Fruit fly (Drosophila melanogaster) whole organism, embryonic: ENCODE measurements around the gene tai.

Source experiments
- Adf1 ChIP-seq: fragments of 200-800 bp; sonication (Bioruptor generic); IDR thresholded peaks from 2 replicates; pipeline ENCODE4 v1.3.6; 2022; ENCODE audit warnings: missing biosample characterization, missing genetic modification characterization
- Bdp1 ChIP-seq: fragments of 200-800 bp; sonication (Bioruptor generic); optimal IDR thresholded peaks from 3 replicates; lab custom pipeline; 2016; ENCODE audit warnings: missing biosample characterization, missing genetic modification characterization
- Bteb2 ChIP-seq: fragments of 200-800 bp; sonication (Bioruptor generic); optimal IDR thresholded peaks from 2 replicates; lab custom pipeline; 2016; ENCODE audit warnings: missing biosample characterization, missing genetic modification characterization
- CG10543 ChIP-seq: fragments of 200-800 bp; sonication (Bioruptor generic); optimal IDR thresholded peaks from 3 replicates; lab custom pipeline; 2017; ENCODE audit warnings: missing biosample characterization, mild to moderate bottlenecking, missing genetic modification characterization, moderate library complexity
- CG11560 ChIP-seq: fragments of 200-800 bp; sonication (Bioruptor generic); IDR thresholded peaks from 3 replicates; pipeline ENCODE4 v1.3.6; 2022; ENCODE audit warnings: missing biosample characterization, missing genetic modification characterization
- CG11695 ChIP-seq: fragments of 200-800 bp; sonication (Bioruptor generic); IDR thresholded peaks from 3 replicates; pipeline ENCODE4 v1.3.6; 2022; ENCODE audit warnings: missing biosample characterization, missing genetic modification characterization
- CG12071 ChIP-seq: fragments of 200-800 bp; sonication (Bioruptor generic); optimal IDR thresholded peaks from 3 replicates; lab custom pipeline; 2018; ENCODE audit warnings: missing biosample characterization, mild to moderate bottlenecking, missing genetic modification characterization
- CG12236 ChIP-seq: fragments of 200-800 bp; sonication (Bioruptor generic); optimal IDR thresholded peaks from 2 replicates; lab custom pipeline; 2016; ENCODE audit warnings: missing biosample characterization, missing genetic modification characterization
- CG12769 ChIP-seq: fragments of 200-800 bp; sonication (Bioruptor generic); optimal IDR thresholded peaks from 2 replicates; lab custom pipeline; 2019; ENCODE audit warnings: missing biosample characterization, mild to moderate bottlenecking, missing genetic modification characterization, moderate library complexity
- CG12942 ChIP-seq: fragments of 200-800 bp; sonication (Bioruptor generic); optimal IDR thresholded peaks from 3 replicates; lab custom pipeline; 2016; ENCODE audit warnings: missing biosample characterization, missing genetic modification characterization
- CG13287 ChIP-seq: fragments of 200-800 bp; sonication (Bioruptor generic); IDR thresholded peaks from 2 replicates; pipeline ENCODE4 v1.3.6; 2022; ENCODE audit warnings: missing biosample characterization, missing genetic modification characterization; ENCODE audit not compliant: partially characterized antibody
- CG13296 ChIP-seq: fragments of 200-800 bp; sonication (Bioruptor generic); optimal IDR thresholded peaks from 3 replicates; lab custom pipeline; 2018; ENCODE audit warnings: missing biosample characterization, mild to moderate bottlenecking, missing genetic modification characterization
- CG13775 ChIP-seq: fragments of 200-800 bp; sonication (Bioruptor generic); optimal IDR thresholded peaks from 3 replicates; lab custom pipeline; 2017; ENCODE audit warnings: missing biosample characterization, mild to moderate bottlenecking, missing genetic modification characterization
- CG15601 ChIP-seq: fragments of 200-800 bp; sonication (Bioruptor generic); optimal IDR thresholded peaks from 3 replicates; lab custom pipeline; 2019; ENCODE audit warnings: missing biosample characterization, mild to moderate bottlenecking, missing genetic modification characterization, moderate library complexity
- CG1603 ChIP-seq: fragments of 200-800 bp; sonication (Bioruptor generic); optimal IDR thresholded peaks from 2 replicates; lab custom pipeline; 2019; ENCODE audit warnings: missing biosample characterization, mild to moderate bottlenecking, missing genetic modification characterization, moderate library complexity
- CG17385 ChIP-seq: fragments of 200-800 bp; sonication (Bioruptor generic); optimal IDR thresholded peaks from 3 replicates; lab custom pipeline; 2018; ENCODE audit warnings: missing biosample characterization, mild to moderate bottlenecking, missing genetic modification characterization
- CG17912 ChIP-seq: fragments of 200-800 bp; sonication (Bioruptor generic); optimal IDR thresholded peaks from 2 replicates; lab custom pipeline; 2018; ENCODE audit warnings: missing biosample characterization, mild to moderate bottlenecking, missing genetic modification characterization
- CG42726 ChIP-seq: fragments of 200-800 bp; sonication (Bioruptor generic); IDR thresholded peaks from 2 replicates; pipeline ENCODE4 v1.3.6; 2022; ENCODE audit warnings: missing biosample characterization, missing genetic modification characterization; ENCODE audit not compliant: partially characterized antibody
- CG8089 ChIP-seq: fragments of 200-800 bp; sonication (Bioruptor generic); optimal IDR thresholded peaks from 3 replicates; lab custom pipeline; 2016; ENCODE audit warnings: missing biosample characterization, missing genetic modification characterization
- CG9797 ChIP-seq: fragments of 200-800 bp; sonication (Bioruptor generic); optimal IDR thresholded peaks from 3 replicates; lab custom pipeline; 2018; ENCODE audit warnings: missing biosample characterization, mild to moderate bottlenecking, missing genetic modification characterization
- CG9932 ChIP-seq: fragments of 200-800 bp; sonication (Bioruptor generic); IDR thresholded peaks from 2 replicates; pipeline ENCODE4 v1.3.6; 2022; ENCODE audit warnings: missing biosample characterization, missing genetic modification characterization
- CTCF ChIP-seq: fragments of 200-800 bp; sonication (Bioruptor generic); optimal IDR thresholded peaks from 2 replicates; lab custom pipeline; 2017; ENCODE audit warnings: missing biosample characterization, mild to moderate bottlenecking, missing genetic modification characterization, moderate library complexity
- Dad ChIP-seq: fragments of 200-800 bp; sonication (Bioruptor generic); optimal IDR thresholded peaks from 3 replicates; lab custom pipeline; 2016; ENCODE audit warnings: missing biosample characterization, missing genetic modification characterization
- Doc2 ChIP-seq: fragments of 200-800 bp; sonication (Bioruptor generic); IDR thresholded peaks from 2 replicates; pipeline ENCODE4 v1.3.6; 2022; ENCODE audit warnings: missing biosample characterization, missing genetic modification characterization
- Dp ChIP-seq: fragments of 200-800 bp; sonication (Bioruptor generic); optimal IDR thresholded peaks from 2 replicates; lab custom pipeline; 2018; ENCODE audit warnings: missing biosample characterization, mild to moderate bottlenecking, missing genetic modification characterization, moderate library complexity
- Fer1 ChIP-seq: fragments of 200-800 bp; sonication (Bioruptor generic); optimal IDR thresholded peaks from 2 replicates; lab custom pipeline; 2017; ENCODE audit warnings: missing biosample characterization, mild to moderate bottlenecking, missing genetic modification characterization
- HmgD ChIP-seq: fragments of 200-800 bp; sonication (Bioruptor generic); optimal IDR thresholded peaks from 3 replicates; lab custom pipeline; 2016; ENCODE audit warnings: missing biosample characterization, missing genetic modification characterization
- Lim3 ChIP-seq: fragments of 200-800 bp; sonication (Bioruptor generic); IDR thresholded peaks from 2 replicates; pipeline ENCODE4 v1.3.6; 2022; ENCODE audit warnings: missing biosample characterization, missing genetic modification characterization
- Opbp ChIP-seq: fragments of 200-800 bp; sonication (Bioruptor generic); IDR thresholded peaks from 3 replicates; pipeline ENCODE4 v1.3.6; 2022; ENCODE audit warnings: missing biosample characterization, missing genetic modification characterization; ENCODE audit not compliant: partially characterized antibody
- ab ChIP-seq: fragments of 200-800 bp; sonication (Bioruptor generic); optimal IDR thresholded peaks from 2 replicates; lab custom pipeline; 2016; ENCODE audit warnings: missing biosample characterization, missing genetic modification characterization
- abd-A ChIP-seq: fragments of 200-800 bp; sonication (Bioruptor generic); optimal IDR thresholded peaks from 3 replicates; lab custom pipeline; 2019; ENCODE audit warnings: missing biosample characterization, mild to moderate bottlenecking, missing genetic modification characterization, moderate library complexity
- ara ChIP-seq: fragments of 200-800 bp; sonication (Bioruptor generic); IDR thresholded peaks from 2 replicates; pipeline ENCODE4 v1.3.6; 2022; ENCODE audit warnings: missing biosample characterization, missing genetic modification characterization
- bab2 ChIP-seq: fragments of 200-800 bp; sonication (Bioruptor generic); optimal IDR thresholded peaks from 2 replicates; lab custom pipeline; 2016; ENCODE audit warnings: missing biosample characterization, missing genetic modification characterization
- caup ChIP-seq: fragments of 200-800 bp; sonication (Bioruptor generic); optimal IDR thresholded peaks from 3 replicates; lab custom pipeline; 2017; ENCODE audit warnings: missing biosample characterization, mild to moderate bottlenecking, missing genetic modification characterization, moderate library complexity; ENCODE audit not compliant: severe bottlenecking
- corto ChIP-seq: fragments of 200-800 bp; sonication (Bioruptor generic); optimal IDR thresholded peaks from 2 replicates; lab custom pipeline; 2016; ENCODE audit warnings: missing biosample characterization, mild to moderate bottlenecking, missing genetic modification characterization, moderate library complexity
- da ChIP-seq: fragments of 200-800 bp; sonication (Bioruptor generic); optimal IDR thresholded peaks from 2 replicates; lab custom pipeline; 2016; ENCODE audit warnings: missing biosample characterization, missing genetic modification characterization
- dysf ChIP-seq: fragments of 200-800 bp; sonication (Bioruptor generic); IDR thresholded peaks from 3 replicates; pipeline ENCODE4 v1.3.6; 2022; ENCODE audit warnings: missing biosample characterization, missing genetic modification characterization
- fd3F ChIP-seq: fragments of 200-800 bp; sonication (Bioruptor generic); optimal IDR thresholded peaks from 2 replicates; lab custom pipeline; 2018; ENCODE audit warnings: missing biosample characterization, mild to moderate bottlenecking, missing genetic modification characterization, moderate library complexity
- gcm ChIP-seq: fragments of 200-800 bp; sonication (Bioruptor generic); optimal IDR thresholded peaks from 2 replicates; lab custom pipeline; 2019; ENCODE audit warnings: missing biosample characterization, mild to moderate bottlenecking, missing genetic modification characterization, moderate library complexity
- her ChIP-seq: fragments of 200-800 bp; sonication (Bioruptor generic); optimal IDR thresholded peaks from 2 replicates; lab custom pipeline; 2016; ENCODE audit warnings: missing biosample characterization, missing genetic modification characterization
- kni ChIP-seq: fragments of 200-800 bp; sonication (Bioruptor generic); optimal IDR thresholded peaks from 3 replicates; lab custom pipeline; 2017; ENCODE audit warnings: mild to moderate bottlenecking, missing biosample characterization, missing genetic modification reagents, missing genetic modification characterization
- knrl ChIP-seq: fragments of 200-800 bp; sonication (Bioruptor generic); IDR thresholded peaks from 3 replicates; pipeline ENCODE4 v1.3.6; 2022; ENCODE audit warnings: missing biosample characterization, missing genetic modification characterization; ENCODE audit not compliant: partially characterized antibody
- lab ChIP-seq: fragments of 200-800 bp; sonication (Bioruptor generic); optimal IDR thresholded peaks from 3 replicates; lab custom pipeline; 2017; ENCODE audit warnings: missing biosample characterization, missing genetic modification characterization, mild to moderate bottlenecking, moderate library complexity, missing genetic modification reagents
- lilli ChIP-seq: fragments of 200-800 bp; sonication (Bioruptor generic); optimal IDR thresholded peaks from 3 replicates; lab custom pipeline; 2016; ENCODE audit warnings: missing biosample characterization, missing genetic modification characterization
- odd ChIP-seq: fragments of 200-800 bp; sonication (Bioruptor generic); optimal IDR thresholded peaks from 2 replicates; lab custom pipeline; 2017; ENCODE audit warnings: missing biosample characterization, mild to moderate bottlenecking, missing genetic modification characterization
- p53 ChIP-seq: fragments of 200-800 bp; sonication (Bioruptor generic); optimal IDR thresholded peaks from 2 replicates; lab custom pipeline; 2016; ENCODE audit warnings: missing biosample characterization, missing genetic modification characterization
- peb ChIP-seq: fragments of 200-800 bp; sonication (Bioruptor generic); IDR thresholded peaks from 2 replicates; pipeline ENCODE4 v1.3.6; 2022; ENCODE audit warnings: missing biosample characterization, missing genetic modification characterization
- pita ChIP-seq: fragments of 200-800 bp; sonication (Bioruptor generic); optimal IDR thresholded peaks from 2 replicates; lab custom pipeline; 2017; ENCODE audit warnings: missing biosample characterization, mild to moderate bottlenecking, missing genetic modification characterization
- sd ChIP-seq: fragments of 200-800 bp; sonication (Bioruptor generic); optimal IDR thresholded peaks from 3 replicates; lab custom pipeline; 2018; ENCODE audit warnings: missing biosample characterization, mild to moderate bottlenecking, missing genetic modification characterization, moderate library complexity
- sima ChIP-seq: fragments of 200-800 bp; sonication (Bioruptor generic); optimal IDR thresholded peaks from 2 replicates; lab custom pipeline; 2016; ENCODE audit warnings: missing biosample characterization, missing genetic modification characterization
- usp ChIP-seq: fragments of >200 bp; optimal IDR thresholded peaks from 2 replicates; lab custom pipeline; 2017; ENCODE audit warnings: missing biosample characterization, missing genetic modification characterization
- zen2 ChIP-seq: fragments of 200-800 bp; sonication (Bioruptor generic); IDR thresholded peaks from 3 replicates; pipeline ENCODE4 v1.3.6; 2022; ENCODE audit warnings: missing biosample characterization, missing genetic modification characterization; ENCODE audit not compliant: partially characterized antibody

tai gene

DNA sequence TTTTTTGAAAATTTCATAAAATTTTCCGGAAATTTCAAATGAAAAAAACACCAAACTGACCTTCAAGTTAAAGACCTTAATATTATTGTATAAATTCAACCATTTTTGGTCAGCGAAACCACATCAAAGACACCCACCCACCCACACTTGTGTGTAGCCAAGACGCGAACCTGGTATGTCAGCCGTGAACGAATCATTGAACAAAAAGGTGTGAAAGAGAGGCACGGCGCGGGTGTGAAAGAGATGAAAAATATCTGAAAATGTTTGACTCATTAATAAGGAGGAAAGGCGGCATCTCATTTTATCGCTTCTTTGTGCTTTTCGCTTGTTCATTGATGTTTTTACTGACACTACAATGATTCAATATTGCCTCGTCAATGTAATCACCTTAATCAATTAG lies 8.2 kb upstream of the tai start (continued):
- no peak for TF ChIP-seq CG10543 (GFP tag; lab: Kevin White, UChicago)
- no peak for TF ChIP-seq Dp (GFP tag; lab: Kevin White, UChicago)
- TF ChIP-seq CG12071 (GFP tag; lab: Kevin White, UChicago), result peak; percentile 2
- TF ChIP-seq CG13296 (GFP tag; lab: Kevin White, UChicago), result no peak
- no peak for TF ChIP-seq CG9932 (GFP tag; lab: Robert Waterston, UW)
- 0 out of 2 replicates have a peak, but pooled peaks have one; percentile 23 for TF ChIP-seq CG42726 (GFP tag; lab: Robert Waterston, UW)
- TF ChIP-seq Bteb2 (GFP tag; lab: Kevin White, UChicago), result no peak
- TF ChIP-seq kni, result no peak
- TF ChIP-seq bab2 (GFP tag; lab: Kevin White, UChicago), result no peak
- no peak for TF ChIP-seq gcm (GFP tag; lab: Kevin White, UChicago)
- no peak for TF ChIP-seq dysf (GFP tag; lab: Robert Waterston, UW)
- TF ChIP-seq Fer1, result no peak
- TF ChIP-seq Adf1 (GFP tag; lab: Robert Waterston, UW), result no peak
- TF ChIP-seq CG9797, result no peak
- TF ChIP-seq sd (tag; lab: Kevin White, UChicago), result peak; percentile 95
- TF ChIP-seq lab, result peak; percentile 5
- no peak for TF ChIP-seq CG11560 (tag; lab: Robert Waterston, UW)
- no peak for TF ChIP-seq p53 (GFP tag; lab: Kevin White, UChicago)
- peak; percentile 70 for TF ChIP-seq CTCF (GFP tag; lab: Kevin White, UChicago)
- peak; percentile 47 for TF ChIP-seq CG1603
- no peak for TF ChIP-seq peb (GFP tag; lab: Robert Waterston, UW)
- TF ChIP-seq CG12236 (GFP tag; lab: Kevin White, UChicago), result no peak
- no peak for TF ChIP-seq ab (GFP tag; lab: Kevin White, UChicago)
- peak; percentile 81 for TF ChIP-seq CG12769 (tag; lab: Kevin White, UChicago)
- TF ChIP-seq abd-A, result peak; percentile 80
- TF ChIP-seq pita (GFP tag; lab: Kevin White, UChicago), result peak; percentile 59
- no peak for TF ChIP-seq corto (GFP tag; lab: Kevin White, UChicago)
- TF ChIP-seq CG17912, result no peak
- peak; percentile 69 for TF ChIP-seq CG15601 (tag; lab: Kevin White, UChicago)
- no peak for TF ChIP-seq CG12942
- peak; percentile 19 for TF ChIP-seq HmgD
- no peak for TF ChIP-seq CG17385 (GFP tag; lab: Kevin White, UChicago)
- TF ChIP-seq da (GFP tag; lab: Kevin White, UChicago), result no peak
- no peak for TF ChIP-seq Lim3 (GFP tag; lab: Robert Waterston, UW)
- TF ChIP-seq lilli (GFP tag; lab: Kevin White, UChicago), result no peak
- TF ChIP-seq ara, result no peak
- TF ChIP-seq Opbp (GFP tag; lab: Robert Waterston, UW), result no peak
- TF ChIP-seq Dad (GFP tag; lab: Kevin White, UChicago), result no peak
- no peak for TF ChIP-seq knrl (GFP tag; lab: Robert Waterston, UW)
- TF ChIP-seq Bdp1 (GFP tag; lab: Kevin White, UChicago), result no peak
- no peak for TF ChIP-seq CG11695 (GFP tag; lab: Robert Waterston, UW)
- peak; percentile 43 for TF ChIP-seq caup
- TF ChIP-seq CG8089 (GFP tag; lab: Kevin White, UChicago), result no peak
- no peak for TF ChIP-seq usp
- no peak for TF ChIP-seq sima (GFP tag; lab: Kevin White, UChicago)
- peak; percentile 40; the same call in 1 of the 3 replicates for TF ChIP-seq zen2
- no peak for TF ChIP-seq odd (GFP tag; lab: Kevin White, UChicago)
- no peak for TF ChIP-seq fd3F (GFP tag; lab: Kevin White, UChicago)
- TF ChIP-seq CG13287, result peak; percentile 38; the same call in 1 of the 2 replicates
- TF ChIP-seq Doc2 (GFP tag; lab: Robert Waterston, UW), result no peak
- no peak for TF ChIP-seq her (GFP tag; lab: Kevin White, UChicago)
- no peak for TF ChIP-seq CG13775 (GFP tag; lab: Kevin White, UChicago)
